Fruit fly (Drosophila melanogaster): ENCODE measurements around the gene Idgf1.
A peak's percentile ranks its signal among the peaks of the same experiment; 100 is the strongest.

Gene Idgf1

dm6 chr2L:16486001-16486793, 41.1 kb downstream of the Idgf1 start (continued):
- TF ChIP-seq CG33213 (GFP tag; optimal IDR thresholded peaks at IDR 0.05) (peak; percentile 58), Adf1 (GFP tag; IDR thresholded peaks at IDR 0.05) (peak; percentile 93), zfh2 (GFP tag; optimal IDR thresholded peaks at IDR 0.05) (peak; percentile 18), fd102C (GFP tag; optimal IDR thresholded peaks at IDR 0.05) (peak; percentile 74), chinmo (GFP tag; IDR thresholded peaks at IDR 0.05; ENCODE audit: partially characterized antibody) (peak; percentile 69; the same call in 3 of the 4 replicates), tna (GFP tag; IDR thresholded peaks at IDR 0.05; ENCODE audit: partially characterized antibody) (no peak), CG12659 (GFP tag; optimal IDR thresholded peaks at IDR 0.05) (peak; percentile 0), dpn (GFP tag; optimal IDR thresholded peaks at IDR 0.05) (peak in 1 of 2 experiments; percentile 36), sens-2 (GFP tag; IDR thresholded peaks at IDR 0.05) (no peak), CG11398 (GFP tag; optimal IDR thresholded peaks at IDR 0.05) (peak; percentile 27), Jarid2 (GFP tag; optimal IDR thresholded peaks at IDR 0.05) (peak; percentile 85), abd-A (tag; optimal IDR thresholded peaks at IDR 0.05) (peak; percentile 62), fru (optimal IDR thresholded peaks at IDR 0.05) (no peak), hkb (optimal IDR thresholded peaks at IDR 0.05) (peak; percentile 9), hkb (GFP tag; IDR thresholded peaks at IDR 0.05) (0 out of 2 replicates have a peak, but pooled peaks have one; percentile 25), pum (GFP tag; optimal IDR thresholded peaks at IDR 0.05) (peak; percentile 33), nau (GFP tag; optimal IDR thresholded peaks at IDR 0.05) (peak; percentile 55), CG3163 (GFP tag; optimal IDR thresholded peaks at IDR 0.05) (peak; percentile 48), bab2 (GFP tag; optimal IDR thresholded peaks at IDR 0.05) (peak; percentile 39), CG2199 (GFP tag; IDR thresholded peaks at IDR 0.05) (peak; percentile 56; the same call in 2 of the 3 replicates), vvl (GFP tag; IDR thresholded peaks at IDR 0.05) (peak; percentile 88), sens (GFP tag) (peak; percentile 89), CG13424 (tag; optimal IDR thresholded peaks at IDR 0.05) (peak; percentile 3), lov (optimal IDR thresholded peaks at IDR 0.05) (no peak), lov (GFP tag; IDR thresholded peaks at IDR 0.05) (peak; percentile 63; the same call in 1 of the 3 replicates), Nf-YB (GFP tag; optimal IDR thresholded peaks at IDR 0.05) (peak; percentile 98), sob (GFP tag; IDR thresholded peaks at IDR 0.05) (peak; percentile 61), CG13287 (GFP tag; IDR thresholded peaks at IDR 0.05; ENCODE audit: partially characterized antibody) (no peak), CG1024 (GFP tag; IDR thresholded peaks at IDR 0.05) (peak; percentile 57; the same call in 1 of the 2 replicates), maf-S (GFP tag; optimal IDR thresholded peaks at IDR 0.05) (peak; percentile 0), Bteb2 (GFP tag; optimal IDR thresholded peaks at IDR 0.05) (peak; percentile 11), CG18011 (GFP tag; optimal IDR thresholded peaks at IDR 0.05) (no peak), CG2116 (GFP tag; optimal IDR thresholded peaks at IDR 0.05) (peak; percentile 18), Med (GFP tag) (peak; percentile 93), kay (GFP tag; optimal IDR thresholded peaks at IDR 0.05) (peak; percentile 34), Deaf1 (tag; optimal IDR thresholded peaks at IDR 0.05) (peak; percentile 92), CG32772 (GFP tag; IDR thresholded peaks at IDR 0.05) (peak; percentile 69), ara (GFP tag; IDR thresholded peaks at IDR 0.05) (peak; percentile 64), CG4424 (GFP tag; optimal IDR thresholded peaks at IDR 0.05) (peak; percentile 24), CG32532 (GFP tag; IDR thresholded peaks at IDR 0.05) (peak; percentile 41; the same call in 1 of the 2 replicates), CG4707 (GFP tag; optimal IDR thresholded peaks at IDR 0.05) (peak; percentile 33), fd64A (GFP tag; optimal IDR thresholded peaks at IDR 0.05) (no peak), Meics (GFP tag; optimal IDR thresholded peaks at IDR 0.05) (peak; percentile 20), CG7786 (GFP tag; optimal IDR thresholded peaks at IDR 0.05) (no peak), B-H1 (GFP tag; IDR thresholded peaks at IDR 0.05) (peak; percentile 21; the same call in 1 of the 3 replicates), Max (GFP tag; optimal IDR thresholded peaks at IDR 0.05) (peak; percentile 42), Ptx1 (GFP tag; IDR thresholded peaks at IDR 0.05) (peak; percentile 12; the same call in 1 of the 2 replicates), bcd (GFP tag; optimal IDR thresholded peaks at IDR 0.05) (peak; percentile 67), CG34422 (GFP tag; IDR thresholded peaks at IDR 0.05) (0 out of 3 replicates have a peak, but pooled peaks have one; percentile 21), CG9876 (GFP tag; optimal IDR thresholded peaks at IDR 0.05) (peak; percentile 8)
